Worm (Caenorhabditis elegans) whole organism, L3 larva: ENCODE data around the gene daf-3.

Source experiments
- R02D3.7 ChIP-seq: fragments of 150-350 bp; optimal IDR thresholded peaks from 2 replicates; lab custom pipeline; 2014; ENCODE audit warnings: missing biosample characterization, missing genetic modification characterization
- ZK546.5 ChIP-seq: sonication (generic microtip); optimal IDR thresholded peaks from 2 replicates; lab custom pipeline; 2017; ENCODE audit warnings: missing biosample characterization, missing genetic modification characterization
- aly-2 ChIP-seq: fragments of 150-350 bp; optimal IDR thresholded peaks from 2 replicates; lab custom pipeline; 2014; ENCODE audit warnings: missing biosample characterization, missing genetic modification characterization
- ama-1 ChIP-seq: fragments of 150-350 bp; optimal IDR thresholded peaks from 2 replicates; lab custom pipeline; 2018
- ceh-16 ChIP-seq: sonication (generic microtip); optimal IDR thresholded peaks from 2 replicates; lab custom pipeline; 2017; ENCODE audit warnings: missing biosample characterization, missing genetic modification characterization
- ceh-28 ChIP-seq: fragments of 150-350 bp; optimal IDR thresholded peaks from 2 replicates; lab custom pipeline; 2014; ENCODE audit warnings: missing biosample characterization, missing genetic modification reagents, missing genetic modification characterization
- ceh-82 ChIP-seq: fragments of 150-350 bp; optimal IDR thresholded peaks from 2 replicates; lab custom pipeline; 2014; ENCODE audit warnings: missing biosample characterization, missing genetic modification characterization
- ceh-9 ChIP-seq: sonication (generic microtip); optimal IDR thresholded peaks from 2 replicates; lab custom pipeline; 2018; ENCODE audit warnings: missing biosample characterization, missing genetic modification characterization
- daf-12 ChIP-seq: fragments of 150-350 bp; optimal IDR thresholded peaks from 2 replicates; lab custom pipeline; 2014; ENCODE audit warnings: missing biosample characterization, missing genetic modification reagents, missing genetic modification characterization
- egl-27 ChIP-seq: sonication (generic microtip); optimal IDR thresholded peaks from 4 replicates; lab custom pipeline; 2017; ENCODE audit warnings: missing biosample characterization, missing genetic modification reagents, missing genetic modification characterization
- egl-5 ChIP-seq: fragments of 150-350 bp; optimal IDR thresholded peaks from 2 replicates; lab custom pipeline; 2017; ENCODE audit warnings: missing biosample characterization, missing genetic modification reagents, missing genetic modification characterization, inconsistent platforms
- elt-1 ChIP-seq: fragments of 150-350 bp; optimal IDR thresholded peaks from 2 replicates; lab custom pipeline; 2014; ENCODE audit warnings: missing biosample characterization, missing genetic modification characterization
- elt-2 ChIP-seq: sonication (generic microtip); optimal IDR thresholded peaks from 2 replicates; lab custom pipeline; 2016; ENCODE audit warnings: missing genetic modification reagents, mild to moderate bottlenecking, missing genetic modification characterization, missing compliant biosample characterization
- elt-3 ChIP-seq, 3 experiments: fragments of 150-350 bp in 1 of 3; sonication (generic microtip) in 2 of 3; optimal IDR thresholded peaks; 2 replicates in 2 of 3; 4 replicates in 1 of 3; lab custom pipeline; 2014 to 2017; ENCODE audit warnings: missing biosample characterization in 3 of 3, missing genetic modification characterization in 3 of 3
- eor-1 ChIP-seq, 2 experiments: fragments of 150-350 bp; optimal IDR thresholded peaks; 2 replicates each; lab custom pipeline; 2014 to 2018; ENCODE audit warnings: missing biosample characterization in 2 of 2, missing genetic modification characterization in 2 of 2
- fkh-10 ChIP-seq: sonication (generic microtip); optimal IDR thresholded peaks from 2 replicates; lab custom pipeline; 2017; ENCODE audit warnings: missing biosample characterization, missing genetic modification reagents, missing genetic modification characterization
- fkh-2 ChIP-seq: fragments of 150-350 bp; optimal IDR thresholded peaks from 2 replicates; lab custom pipeline; 2014; ENCODE audit warnings: missing biosample characterization, missing genetic modification reagents, missing genetic modification characterization
- fos-1 ChIP-seq: fragments of 150-350 bp; optimal IDR thresholded peaks from 2 replicates; lab custom pipeline; 2014; ENCODE audit warnings: missing biosample characterization, missing genetic modification characterization
- hmg-11 ChIP-seq: sonication (generic microtip); optimal IDR thresholded peaks from 2 replicates; lab custom pipeline; 2016; ENCODE audit warnings: missing genetic modification characterization, missing compliant biosample characterization
- jun-1 ChIP-seq: fragments of 150-350 bp; optimal IDR thresholded peaks from 2 replicates; lab custom pipeline; 2014; ENCODE audit warnings: missing biosample characterization, missing genetic modification reagents, missing genetic modification characterization
- lin-15B ChIP-seq: fragments of 150-350 bp; optimal IDR thresholded peaks from 2 replicates; lab custom pipeline; 2014; ENCODE audit warnings: missing biosample characterization, missing genetic modification characterization
- lin-39 ChIP-seq: fragments of 150-350 bp; optimal IDR thresholded peaks from 2 replicates; lab custom pipeline; 2018; ENCODE audit warnings: missing biosample characterization, missing genetic modification reagents, missing genetic modification characterization
- lsy-12 ChIP-seq: sonication (generic microtip); optimal IDR thresholded peaks from 2 replicates; lab custom pipeline; 2016; ENCODE audit warnings: mild to moderate bottlenecking, missing genetic modification characterization, missing compliant biosample characterization
- mml-1 ChIP-seq: fragments of 150-350 bp; sonication (generic microtip); optimal IDR thresholded peaks from 3 replicates; lab custom pipeline; 2014; ENCODE audit warnings: missing biosample characterization, missing genetic modification characterization
- nfya-1 ChIP-seq: sonication (generic microtip); optimal IDR thresholded peaks from 2 replicates; lab custom pipeline; 2017; ENCODE audit warnings: missing genetic modification characterization, mild to moderate bottlenecking, missing compliant biosample characterization, antibody characterized with exemption, moderate library complexity; ENCODE audit not compliant: insufficient read depth
- nhr-11 ChIP-seq: fragments of 150-350 bp; optimal IDR thresholded peaks from 2 replicates; lab custom pipeline; 2014; ENCODE audit warnings: missing biosample characterization, missing genetic modification characterization
- nhr-12 ChIP-seq: fragments of 150-350 bp; optimal IDR thresholded peaks from 2 replicates; lab custom pipeline; 2014; ENCODE audit warnings: missing biosample characterization, missing genetic modification characterization
- nhr-23 ChIP-seq: fragments of 150-350 bp; optimal IDR thresholded peaks from 2 replicates; lab custom pipeline; 2014; ENCODE audit warnings: missing biosample characterization, missing genetic modification reagents, missing genetic modification characterization
- nhr-237 ChIP-seq: fragments of 150-350 bp; optimal IDR thresholded peaks from 2 replicates; lab custom pipeline; 2014; ENCODE audit warnings: missing biosample characterization, missing genetic modification characterization
- nhr-25 ChIP-seq: sonication (generic microtip); optimal IDR thresholded peaks from 2 replicates; lab custom pipeline; 2017; ENCODE audit warnings: missing biosample characterization, missing genetic modification characterization
- nhr-28 ChIP-seq: fragments of 150-350 bp; optimal IDR thresholded peaks from 2 replicates; lab custom pipeline; 2014; ENCODE audit warnings: missing biosample characterization, missing genetic modification characterization
- nhr-67 ChIP-seq: fragments of 150-350 bp; optimal IDR thresholded peaks from 2 replicates; lab custom pipeline; 2014; ENCODE audit warnings: missing biosample characterization, missing genetic modification characterization
- nhr-76 ChIP-seq: fragments of 150-350 bp; sonication (generic microtip); optimal IDR thresholded peaks from 5 replicates; lab custom pipeline; 2014; ENCODE audit warnings: missing biosample characterization, missing genetic modification characterization
- nhr-77 ChIP-seq: fragments of 150-350 bp; optimal IDR thresholded peaks from 2 replicates; lab custom pipeline; 2014; ENCODE audit warnings: missing biosample characterization, missing genetic modification characterization
- pha-4 ChIP-seq: fragments of 150-350 bp; optimal IDR thresholded peaks from 2 replicates; lab custom pipeline; 2014; ENCODE audit warnings: missing biosample characterization, missing genetic modification reagents, missing genetic modification characterization
- pqm-1 ChIP-seq: fragments of 150-350 bp; optimal IDR thresholded peaks from 2 replicates; lab custom pipeline; 2017; ENCODE audit warnings: missing biosample characterization, missing genetic modification characterization, inconsistent platforms
- sea-2 ChIP-seq: fragments of 150-350 bp; sonication (generic microtip); optimal IDR thresholded peaks from 4 replicates; lab custom pipeline; 2014; ENCODE audit warnings: missing biosample characterization, missing genetic modification reagents, missing genetic modification characterization
- skn-1 ChIP-seq: fragments of 150-350 bp; optimal IDR thresholded peaks from 2 replicates; lab custom pipeline; 2014; ENCODE audit warnings: missing biosample characterization, missing genetic modification characterization
- snpc-4 ChIP-seq: fragments of 150-350 bp; optimal IDR thresholded peaks from 2 replicates; lab custom pipeline; 2014; ENCODE audit warnings: missing biosample characterization, missing genetic modification characterization
- tbx-2 ChIP-seq: sonication (generic microtip); optimal IDR thresholded peaks from 2 replicates; lab custom pipeline; 2016; ENCODE audit warnings: mild to moderate bottlenecking, missing genetic modification characterization, missing compliant biosample characterization
- unc-62 ChIP-seq: fragments of 150-350 bp; sonication (generic microtip); optimal IDR thresholded peaks from 4 replicates; lab custom pipeline; 2014; ENCODE audit warnings: missing biosample characterization, missing genetic modification reagents, missing genetic modification characterization
- zag-1 ChIP-seq: fragments of 150-350 bp; optimal IDR thresholded peaks from 2 replicates; lab custom pipeline; 2014; ENCODE audit warnings: missing biosample characterization, missing genetic modification characterization
- ztf-11 ChIP-seq: fragments of 150-350 bp; optimal IDR thresholded peaks from 2 replicates; lab custom pipeline; 2014; ENCODE audit warnings: missing biosample characterization, missing genetic modification characterization
- ztf-4 ChIP-seq: fragments of 150-350 bp; optimal IDR thresholded peaks from 2 replicates; lab custom pipeline; 2014; ENCODE audit warnings: missing biosample characterization, missing genetic modification characterization

daf-3 gene

ce11 chrX:825375-825774, at the start of gene daf-3:
TSS of gene daf-3 (minus strand) at chrX:825475.
- no peak for TF ChIP-seq lin-15B (tag; lab: Kevin White, UChicago)
- no peak for TF ChIP-seq nhr-77 (tag; lab: Kevin White, UChicago)
- peak; percentile 9 for TF ChIP-seq pha-4 (tag; lab: Kevin White, UChicago)

ce11 chrX:873634-874033, 48.4 kb upstream of the daf-3 start:
- TF ChIP-seq snpc-4 (tag; lab: Kevin White, UChicago) (no peak), nhr-237 (tag; lab: Kevin White, UChicago) (no peak), ceh-82 (tag; lab: Kevin White, UChicago) (no peak), lin-39 (tag; lab: Kevin White, UChicago) (no peak), skn-1 (tag; lab: Kevin White, UChicago) (no peak), nhr-67 (no peak), elt-1 (tag; lab: Kevin White, UChicago) (no peak), fkh-2 (tag; lab: Kevin White, UChicago) (no peak), nhr-25 (no peak), nfya-1 (no peak), zag-1 (tag; lab: Kevin White, UChicago) (no peak), hmg-11 (tag; lab: Kevin White, UChicago) (no peak), nhr-76 (tag; lab: Kevin White, UChicago) (no peak), fos-1 (tag; lab: Kevin White, UChicago) (no peak), nhr-12 (no peak), ceh-16 (no peak)

ce11 chrX:871957-872715, 46.9 kb upstream of the daf-3 start, which contains the start of gene F56F10.1:
TSS of gene F56F10.1 (plus strand) at chrX:872603.
- TF ChIP-seq unc-62 (GFP tag; lab: Kevin White, UChicago) (no peak), pha-4 (tag; lab: Kevin White, UChicago) (no peak), nhr-23 (tag; lab: Kevin White, UChicago) (no peak), eor-1 (tag; optimal IDR thresholded peaks at IDR 0.05; lab: Kevin White, UChicago) (no peak), fkh-10 (GFP tag; lab: Kevin White, UChicago) (no peak), elt-3 (tag; optimal IDR thresholded peaks at IDR 0.05; lab: Kevin White, UChicago) (no peak), nhr-11 (no peak), nhr-28 (tag; lab: Kevin White, UChicago) (no peak), egl-27 (tag; lab: Kevin White, UChicago) (no peak), nhr-67 (no peak), nhr-12 (no peak), egl-5 (tag; lab: Kevin White, UChicago) (no peak), tbx-2 (no peak), ceh-82 (tag; lab: Kevin White, UChicago) (no peak), snpc-4 (tag; lab: Kevin White, UChicago) (peak; percentile 53), ama-1 (lab: Kevin White, UChicago) (no peak), skn-1 (tag; lab: Kevin White, UChicago) (peak; percentile 47), zag-1 (tag; lab: Kevin White, UChicago) (no peak), pqm-1 (tag; lab: Kevin White, UChicago) (no peak), elt-2 (tag; lab: Kevin White, UChicago) (peak; percentile 44), ceh-16 (no peak), lsy-12 (tag; lab: Kevin White, UChicago) (no peak), ztf-11 (no peak)
- TF ChIP-seq, all 47 proteins: peak for 3

- TF ChIP-seq nhr-25 (peak; percentile 53), fos-1 (tag; lab: Kevin White, UChicago) (no peak), ceh-28 (tag; lab: Kevin White, UChicago) (no peak), lsy-12 (tag; lab: Kevin White, UChicago) (no peak), nhr-237 (tag; lab: Kevin White, UChicago) (no peak), ceh-9 (tag; lab: Kevin White, UChicago) (no peak), zag-1 (tag; lab: Kevin White, UChicago) (no peak), ceh-82 (tag; lab: Kevin White, UChicago) (no peak), pha-4 (tag; lab: Kevin White, UChicago) (no peak), daf-12 (tag; lab: Kevin White, UChicago) (no peak), pqm-1 (tag; lab: Kevin White, UChicago) (peak; percentile 18), nhr-76 (tag; lab: Kevin White, UChicago) (no peak), eor-1 (tag; optimal IDR thresholded peaks at IDR 0.05; lab: Kevin White, UChicago) (no peak), R02D3.7 (tag; lab: Kevin White, UChicago) (no peak), fkh-2 (tag; lab: Kevin White, UChicago) (no peak), ztf-4 (no peak), aly-2 (tag; lab: Kevin White, UChicago) (no peak), nhr-12 (no peak), lin-15B (tag; lab: Kevin White, UChicago) (no peak), hmg-11 (tag; lab: Kevin White, UChicago) (peak; percentile 59), elt-2 (tag; lab: Kevin White, UChicago) (peak; percentile 31), mml-1 (tag; lab: Kevin White, UChicago) (no peak), nhr-23 (tag; lab: Kevin White, UChicago) (peak; percentile 30), ZK546.5 (no peak), sea-2 (GFP tag; lab: Kevin White, UChicago) (no peak), ztf-11 (no peak), nfya-1 (peak; percentile 3), egl-5 (tag; lab: Kevin White, UChicago) (no peak), jun-1 (peak; percentile 54), nhr-28 (tag; lab: Kevin White, UChicago) (no peak)
Observed at ce11 chrX:871020-871419, 45.7 kb upstream of the daf-3 start, which contains the start of gene lgl-1. TSS of gene lgl-1 (minus strand) at chrX:871089.
